Fruit fly (Drosophila melanogaster): Measurements from ENCODE around the gene CG7377.

dm6 chr3L:11577395-11577794 is 12.1 kb upstream of the CG7377 start, which contains the start of gene CG33271:
- no peak for TF ChIP-seq CG8478 (optimal IDR thresholded peaks at IDR 0.05)
- no peak for TF ChIP-seq CTCF (optimal IDR thresholded peaks at IDR 0.05)
